Fruit fly (Drosophila melanogaster): ENCODE data around the gene elm.

The elm gene

DNA sequence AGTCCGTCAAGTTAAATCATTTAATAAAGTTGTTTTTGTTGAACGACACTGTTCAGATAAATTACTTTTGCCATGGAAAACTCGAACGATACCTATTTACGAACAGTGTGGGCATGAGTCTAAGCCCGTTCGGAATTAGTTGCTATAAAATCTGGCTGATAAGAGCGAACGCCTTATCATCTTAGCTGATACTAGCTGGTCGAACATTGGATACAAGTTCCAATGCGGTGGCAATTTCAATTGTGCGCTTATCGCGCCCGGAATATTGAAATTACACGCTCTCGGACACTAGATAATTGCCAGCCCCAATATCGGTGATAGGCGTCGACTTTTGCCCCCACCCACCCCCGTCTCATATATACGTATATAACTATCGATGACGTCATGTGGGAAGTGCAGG, 774 bp downstream of the elm start:
- TF ChIP-seq CG8478 (optimal IDR thresholded peaks at IDR 0.05): no peak

DNA sequence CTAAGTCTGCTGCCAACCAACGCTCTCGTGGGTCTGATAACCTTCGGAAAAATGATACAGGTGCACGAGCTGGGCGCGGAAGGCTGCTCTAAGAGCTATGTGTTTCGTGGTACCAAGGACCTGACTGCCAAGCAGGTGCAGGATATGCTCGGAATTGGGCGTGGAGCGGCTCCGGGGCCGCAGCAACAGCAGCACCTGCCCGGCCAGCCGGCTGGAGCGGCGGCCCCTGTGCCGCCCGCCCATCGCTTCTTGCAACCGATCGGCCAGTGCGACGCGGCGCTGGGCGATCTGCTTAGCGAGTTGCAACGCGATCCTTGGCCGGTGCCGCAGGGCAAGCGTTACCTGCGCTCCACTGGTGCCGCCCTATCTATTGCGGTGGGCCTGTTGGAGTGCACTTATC, 4.8 kb downstream of the elm start:
- TF ChIP-seq EcR (GFP tag; optimal IDR thresholded peaks at IDR 0.05): no peak
- no peak for TF ChIP-seq pan (optimal IDR thresholded peaks at IDR 0.05)
- no peak for TF ChIP-seq usp (GFP tag; optimal IDR thresholded peaks at IDR 0.05)
- no peak for TF ChIP-seq Dll (optimal IDR thresholded peaks at IDR 0.05)
- no peak for TF ChIP-seq CG8478 (optimal IDR thresholded peaks at IDR 0.05)
- no peak for TF ChIP-seq psq (optimal IDR thresholded peaks at IDR 0.05)

DNA sequence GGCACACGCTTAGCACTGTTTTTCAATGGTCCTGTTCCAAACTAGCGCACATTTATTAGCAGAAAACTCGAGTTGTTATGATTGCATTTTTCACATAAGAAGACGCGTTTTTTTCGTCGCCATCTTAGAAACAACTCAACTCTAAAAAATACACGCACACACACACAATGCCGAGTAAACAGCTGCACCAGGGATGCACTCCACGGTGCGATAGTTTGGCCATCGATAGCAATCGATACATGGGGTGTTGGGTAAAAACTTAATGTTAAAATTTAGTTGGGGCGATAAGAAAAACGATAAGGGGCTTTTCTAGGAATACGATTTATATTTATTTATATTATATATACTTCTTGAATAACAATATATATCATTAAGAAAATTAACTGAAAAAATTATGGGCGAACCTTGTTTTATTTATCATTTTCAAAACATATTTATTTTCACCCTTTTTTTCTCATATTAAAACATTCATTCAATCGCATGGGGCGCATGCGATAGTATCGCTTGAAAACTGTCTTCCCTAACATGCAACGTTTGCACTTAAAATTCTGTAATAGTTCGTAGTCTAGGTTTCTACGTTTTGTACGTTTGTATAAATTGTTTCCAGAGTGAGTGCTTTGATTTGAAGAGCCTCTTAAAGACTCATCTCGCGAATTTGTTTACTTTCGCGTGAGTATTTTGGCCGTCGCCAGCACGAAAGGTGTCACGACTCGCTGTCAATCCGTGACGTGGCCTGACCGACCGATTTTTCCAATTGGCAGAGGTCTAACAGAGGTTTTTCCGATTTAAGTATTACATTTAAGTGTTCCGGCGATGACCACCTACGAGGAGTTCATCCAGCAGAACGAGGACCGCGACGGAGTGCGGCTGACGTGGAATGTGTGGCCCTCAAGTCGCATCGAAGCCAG, 5.8 kb downstream of the elm start, which contains the start of the genes MTA1-like and Sec23:
Gene MTA1-like (minus strand): TSS at position 170 of the 908 bp plus-strand sequence.
Gene Sec23 (plus strand): TSS at position 497 of the 908 bp plus-strand sequence.
- TF ChIP-seq CG8478 (optimal IDR thresholded peaks at IDR 0.05) (no peak), pan (optimal IDR thresholded peaks at IDR 0.05) (no peak), usp (GFP tag; optimal IDR thresholded peaks at IDR 0.05) (no peak)

DNA sequence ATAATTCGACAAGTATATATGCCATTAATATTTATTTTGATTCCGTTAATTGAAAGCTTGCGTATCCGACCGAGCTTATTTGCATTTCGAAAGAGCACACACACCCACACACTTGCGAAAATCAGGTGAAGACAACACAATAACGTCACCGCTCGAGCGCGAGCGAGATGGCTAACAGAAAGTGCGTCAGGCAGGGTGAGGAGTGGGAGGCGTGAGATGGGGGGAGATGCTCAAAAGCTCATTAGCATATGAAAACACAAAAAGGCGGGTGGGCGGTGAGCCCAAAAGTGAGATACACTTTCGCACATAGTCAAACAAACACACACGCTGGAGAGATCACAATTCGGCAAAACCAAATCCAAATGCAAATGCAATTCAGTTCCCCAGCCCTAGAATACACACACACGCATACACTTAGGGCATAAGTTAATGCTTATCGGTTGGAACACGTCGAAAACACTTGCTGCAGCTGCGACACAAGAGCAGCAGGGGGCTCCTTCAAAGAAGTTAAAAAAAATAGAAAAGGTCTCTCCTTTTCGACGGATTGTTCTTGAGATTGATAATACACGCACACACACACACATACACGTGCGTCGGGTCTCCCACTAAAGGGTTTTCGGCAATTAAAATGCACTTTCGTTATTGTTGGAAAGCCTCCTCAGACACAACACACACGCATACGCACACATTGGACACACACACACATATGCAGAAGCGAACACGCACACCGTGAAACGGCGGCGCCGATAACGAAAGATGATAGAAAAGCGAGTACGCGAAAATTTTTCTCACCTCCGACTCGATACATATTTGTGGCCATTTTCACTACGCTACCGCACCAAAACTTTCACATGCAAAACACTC, 6.7 kb downstream of the elm start:
- TF ChIP-seq CG8478 (optimal IDR thresholded peaks at IDR 0.05) (no peak), usp (GFP tag; optimal IDR thresholded peaks at IDR 0.05) (no peak), psq (optimal IDR thresholded peaks at IDR 0.05) (no peak), Dll (optimal IDR thresholded peaks at IDR 0.05) (no peak)

DNA sequence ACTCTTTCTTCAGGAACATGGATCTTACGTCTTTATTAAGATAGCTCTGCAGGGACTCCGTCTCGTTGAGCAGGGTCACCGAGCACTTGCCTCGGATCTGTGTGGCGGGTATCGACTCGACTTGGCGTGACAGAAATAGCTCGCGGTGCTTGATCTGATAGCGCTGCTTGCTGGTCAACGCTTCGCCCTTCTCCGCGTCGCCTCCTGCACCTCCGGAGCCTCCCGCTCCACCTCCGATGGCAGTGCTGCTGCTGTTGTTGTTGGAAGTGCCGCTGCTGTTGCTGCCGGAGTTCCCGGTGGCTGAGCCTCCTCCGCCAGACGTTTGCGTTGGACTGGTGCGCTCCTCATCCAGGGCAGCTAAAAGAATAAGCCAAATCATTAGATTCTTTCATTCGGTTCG, 11.2 kb downstream of the elm start:
- TF ChIP-seq EcR (GFP tag; optimal IDR thresholded peaks at IDR 0.05): no peak
- TF ChIP-seq pan (optimal IDR thresholded peaks at IDR 0.05): no peak
- TF ChIP-seq CG8478 (optimal IDR thresholded peaks at IDR 0.05): no peak
- no peak for TF ChIP-seq usp (GFP tag; optimal IDR thresholded peaks at IDR 0.05)
- TF ChIP-seq Dll (optimal IDR thresholded peaks at IDR 0.05): no peak
- no peak for TF ChIP-seq psq (optimal IDR thresholded peaks at IDR 0.05)

DNA sequence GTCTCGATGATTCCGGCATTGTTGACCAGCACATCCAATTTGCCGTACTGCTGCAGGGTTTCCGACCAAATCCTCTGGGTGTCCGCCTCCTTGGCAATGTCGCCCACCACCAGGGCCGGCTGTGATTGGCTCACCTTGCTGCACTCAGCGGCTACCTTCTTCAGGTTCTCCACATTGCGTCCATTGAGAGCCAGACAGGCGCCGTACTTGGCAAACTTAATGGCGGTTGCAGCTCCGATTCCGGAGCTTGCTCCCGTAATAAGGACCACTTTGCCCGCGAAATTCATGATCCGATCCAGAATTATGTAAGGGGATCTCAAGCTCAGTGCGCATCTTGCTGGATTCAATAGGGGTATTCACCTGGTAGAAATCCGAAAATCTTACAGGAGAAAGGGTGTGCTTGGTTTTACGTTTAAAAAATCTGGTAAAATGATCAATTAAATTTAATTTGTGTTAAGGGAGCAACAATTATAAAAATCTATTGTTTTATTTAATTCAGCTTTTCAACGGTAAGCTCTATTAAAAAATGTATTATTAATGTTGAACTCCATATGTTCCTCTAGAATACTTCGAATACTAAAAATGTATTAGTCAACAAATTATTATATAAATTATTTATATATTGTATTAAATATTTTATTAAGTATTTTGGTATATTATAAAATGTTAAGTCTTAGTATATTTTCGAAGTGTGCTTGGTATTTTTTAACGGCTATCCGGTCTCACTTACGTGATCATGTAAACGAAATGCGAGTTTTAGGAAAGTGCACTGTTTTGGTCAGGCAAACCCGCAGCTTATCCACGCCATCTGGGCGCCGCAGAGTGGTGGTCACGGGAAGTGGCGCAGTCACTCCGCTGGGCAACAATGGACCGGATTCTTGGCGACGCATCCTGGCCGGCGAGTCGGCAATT, 17.9 kb downstream of the elm start, which contains the start of the genes CG31548 and CG12170:
Gene CG31548 (minus strand): TSS at position 334 of the 912 bp plus-strand sequence.
Gene CG12170 (plus strand): TSS at position 716 of the 912 bp plus-strand sequence.
- TF ChIP-seq usp (GFP tag; optimal IDR thresholded peaks at IDR 0.05) (no peak), CG8478 (optimal IDR thresholded peaks at IDR 0.05) (no peak), EcR (GFP tag; optimal IDR thresholded peaks at IDR 0.05) (no peak), pan (optimal IDR thresholded peaks at IDR 0.05) (no peak), Dll (optimal IDR thresholded peaks at IDR 0.05) (no peak), psq (optimal IDR thresholded peaks at IDR 0.05) (no peak)

DNA sequence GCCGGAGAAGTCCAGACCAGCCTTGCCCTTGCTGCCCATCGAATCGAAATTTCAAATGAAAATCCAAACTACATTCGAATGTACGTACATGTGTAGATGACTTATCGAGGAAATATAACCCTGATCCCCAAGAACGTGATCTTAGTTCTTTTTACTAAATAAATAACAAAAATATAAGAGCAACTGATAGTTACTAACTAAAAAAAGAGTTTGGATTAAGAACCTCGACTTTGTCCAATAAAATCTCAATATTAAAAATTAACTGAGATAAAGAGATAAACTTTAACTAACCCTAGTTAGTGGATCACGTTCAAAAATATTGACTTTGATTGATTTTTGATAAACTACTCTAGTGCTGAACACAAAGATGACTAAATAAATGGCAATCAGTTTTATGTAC, 19.1 kb downstream of the elm start, which contains the start of gene CG31546:
Gene CG31546 (minus strand): TSS at position 101 of the 400 bp plus-strand sequence.
- TF ChIP-seq usp (GFP tag; optimal IDR thresholded peaks at IDR 0.05) (no peak), psq (optimal IDR thresholded peaks at IDR 0.05) (no peak), EcR (GFP tag; optimal IDR thresholded peaks at IDR 0.05) (no peak), CG8478 (optimal IDR thresholded peaks at IDR 0.05) (no peak), pan (optimal IDR thresholded peaks at IDR 0.05) (no peak), Dll (optimal IDR thresholded peaks at IDR 0.05) (no peak)

DNA sequence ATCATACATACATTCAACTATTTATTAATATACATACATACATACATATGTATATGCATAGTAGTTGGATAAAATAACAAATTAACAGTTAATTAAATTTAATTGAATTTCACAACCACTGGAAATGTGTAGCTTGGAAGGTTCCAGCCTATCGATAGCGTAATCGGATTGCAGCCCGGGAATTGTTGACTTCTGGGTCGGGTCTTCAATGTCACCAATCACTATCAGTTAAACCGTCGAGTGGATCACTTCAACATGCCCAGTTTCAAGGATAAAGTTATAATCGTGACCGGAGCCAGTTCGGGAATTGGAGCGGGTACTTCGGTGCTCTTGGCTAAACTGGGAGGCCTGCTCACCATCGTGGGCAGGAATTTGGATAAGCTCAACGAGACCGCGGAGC, 21.2 kb downstream of the elm start, which contains the start of gene CG12171:
Gene CG12171 (plus strand): TSS at position 191 of the 400 bp plus-strand sequence.
- TF ChIP-seq EcR (GFP tag; optimal IDR thresholded peaks at IDR 0.05): no peak
- TF ChIP-seq CG8478 (optimal IDR thresholded peaks at IDR 0.05): no peak
- TF ChIP-seq Dll (optimal IDR thresholded peaks at IDR 0.05): no peak

DNA sequence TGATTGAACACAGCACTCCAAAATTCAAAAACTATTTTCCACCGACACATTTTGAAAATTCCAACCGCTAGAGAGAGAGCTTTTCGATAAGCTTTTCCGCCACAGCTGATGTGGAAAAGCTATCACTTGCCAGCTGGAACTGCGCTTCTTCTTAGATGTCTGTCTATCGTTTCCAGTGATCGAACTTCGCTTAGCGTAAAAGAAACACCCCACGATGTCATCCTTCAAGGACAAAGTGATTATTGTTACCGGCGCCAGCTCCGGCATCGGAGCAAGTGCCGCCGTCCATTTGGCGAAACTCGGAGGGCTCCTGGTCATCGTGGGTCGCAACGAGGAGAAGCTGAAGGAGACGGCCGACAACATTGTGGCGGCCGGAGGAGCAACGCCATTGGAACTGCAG, 22.5 kb downstream of the elm start, which contains the start of gene CG31549:
Gene CG31549 (plus strand): TSS at position 11 of the 400 bp plus-strand sequence.
- no peak for TF ChIP-seq psq (optimal IDR thresholded peaks at IDR 0.05)
- TF ChIP-seq CG8478 (optimal IDR thresholded peaks at IDR 0.05): no peak
- TF ChIP-seq usp (GFP tag; optimal IDR thresholded peaks at IDR 0.05): no peak
- TF ChIP-seq Dll (optimal IDR thresholded peaks at IDR 0.05): no peak
- TF ChIP-seq EcR (GFP tag; optimal IDR thresholded peaks at IDR 0.05): no peak
- TF ChIP-seq pan (optimal IDR thresholded peaks at IDR 0.05): no peak

DNA sequence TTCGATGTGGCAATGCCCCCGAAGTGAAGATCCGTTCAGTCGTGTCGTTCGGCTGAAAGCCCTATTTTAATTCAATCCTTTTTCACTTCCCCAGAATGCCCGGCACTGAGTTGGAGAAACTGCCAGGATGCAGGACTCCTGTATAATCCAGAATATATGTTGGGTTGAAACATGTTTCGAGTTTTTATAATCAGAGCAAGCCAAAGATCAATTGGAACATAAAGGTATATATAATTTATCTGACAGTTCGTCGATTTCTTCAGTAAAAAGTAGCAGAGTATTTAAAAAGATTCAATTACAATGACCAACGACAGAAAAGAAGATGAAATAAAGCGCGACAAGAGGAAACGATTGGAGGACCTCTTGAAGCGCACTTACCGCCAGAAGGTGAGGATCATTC, 27.1 kb downstream of the elm start, which contains the start of gene CG31551:
Gene CG31551 (plus strand): TSS at position 301 of the 400 bp plus-strand sequence.
- no peak for TF ChIP-seq Dll (optimal IDR thresholded peaks at IDR 0.05)

DNA sequence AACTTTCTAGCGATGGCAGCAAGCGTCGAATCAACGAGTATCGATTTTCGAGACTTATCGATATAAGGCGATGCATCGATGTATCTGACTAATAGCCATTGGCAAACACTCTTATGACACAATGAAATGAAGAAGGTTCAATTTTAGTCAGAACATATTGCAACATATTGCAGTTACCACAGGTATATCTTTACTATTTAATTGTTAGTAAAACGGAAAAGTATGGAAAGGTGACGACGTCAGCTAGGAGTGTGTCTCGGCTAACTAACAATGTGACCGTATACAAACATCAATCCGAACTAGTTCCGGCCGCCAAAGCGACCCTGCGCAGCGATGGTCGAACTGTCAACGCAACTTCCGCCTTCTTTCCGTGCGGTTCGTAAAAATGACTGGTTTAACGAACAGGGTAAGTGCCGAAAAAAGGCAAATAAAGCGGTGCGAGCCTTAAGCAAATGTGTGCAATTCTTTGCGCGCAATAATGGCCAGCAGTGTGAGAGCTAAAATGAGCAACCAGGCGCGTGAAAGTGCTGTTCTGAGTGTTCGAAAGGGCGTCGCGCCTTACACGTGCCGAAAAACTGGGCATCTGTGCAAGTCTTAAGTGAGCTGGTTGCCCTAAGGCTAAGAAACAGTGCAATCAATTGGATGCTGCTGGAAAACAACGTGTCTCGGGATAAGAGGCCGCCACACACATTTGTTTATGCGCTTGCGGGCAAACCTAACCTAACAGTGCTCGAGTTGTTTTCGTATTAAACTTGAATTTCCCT, 30.4 kb downstream of the elm start, which contains the start of the genes Dph4, Spec2 and RpL13A:
Gene Dph4 (minus strand): TSS at position 11 of the 764 bp plus-strand sequence.
Gene Spec2 (minus strand): TSS at position 11 of the 764 bp plus-strand sequence.
Gene RpL13A (plus strand): TSS at position 360 of the 764 bp plus-strand sequence.
- TF ChIP-seq usp (GFP tag; optimal IDR thresholded peaks at IDR 0.05): no peak
- TF ChIP-seq pan (optimal IDR thresholded peaks at IDR 0.05): no peak
- no peak for TF ChIP-seq CG8478 (optimal IDR thresholded peaks at IDR 0.05)
- TF ChIP-seq psq (optimal IDR thresholded peaks at IDR 0.05): no peak
- no peak for TF ChIP-seq EcR (GFP tag; optimal IDR thresholded peaks at IDR 0.05)
- no peak for TF ChIP-seq Dll (optimal IDR thresholded peaks at IDR 0.05)

Data from whole organism.